Fruit fly (Drosophila melanogaster): ENCODE results near the gene spir.

Gene spir

DNA sequence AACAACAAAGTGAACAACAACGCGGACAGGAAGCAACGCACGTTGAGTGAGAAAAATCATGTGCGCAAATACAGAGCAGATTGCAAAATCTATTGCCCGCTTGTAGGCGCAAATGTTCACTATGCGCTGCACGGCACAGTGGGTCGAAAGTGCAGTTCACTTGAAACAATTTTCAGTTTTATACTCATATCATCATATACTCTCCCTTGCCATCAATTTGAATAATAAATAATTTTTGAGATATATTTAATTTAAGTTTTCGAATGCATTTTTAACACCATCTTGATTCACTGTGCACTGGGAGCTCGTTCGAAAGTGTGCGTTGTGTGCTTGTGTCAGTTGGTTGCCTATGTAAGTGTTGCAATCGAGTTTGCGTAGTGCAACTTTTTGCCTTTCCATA is 43.8 kb upstream of the spir start (continued):
- TF ChIP-seq Aef1 (GFP tag; IDR thresholded peaks at IDR 0.05): peak; percentile 60; the same call in 2 of the 3 replicates
- TF ChIP-seq Sox102F (GFP tag; optimal IDR thresholded peaks at IDR 0.05): peak; percentile 85
- peak; percentile 69 for TF ChIP-seq lilli (GFP tag; optimal IDR thresholded peaks at IDR 0.05)
- peak; percentile 58 for TF ChIP-seq oc (tag; optimal IDR thresholded peaks at IDR 0.05)
- peak; percentile 62; the same call in 1 of the 2 replicates for TF ChIP-seq CG1024 (GFP tag; IDR thresholded peaks at IDR 0.05)
- peak; percentile 70 for TF ChIP-seq ap (GFP tag; IDR thresholded peaks at IDR 0.05)
- peak; percentile 38; the same call in 1 of the 2 replicates for TF ChIP-seq crol (GFP tag; IDR thresholded peaks at IDR 0.05)
- TF ChIP-seq CG10462 (GFP tag; optimal IDR thresholded peaks at IDR 0.05): peak; percentile 71
- peak; percentile 93 for TF ChIP-seq Ets65A (GFP tag)
- peak; percentile 2 for TF ChIP-seq Nf-YB (GFP tag; optimal IDR thresholded peaks at IDR 0.05)
- no peak for TF ChIP-seq CG10274 (GFP tag; optimal IDR thresholded peaks at IDR 0.05)
- TF ChIP-seq CG17328 (GFP tag; IDR thresholded peaks at IDR 0.05): peak; percentile 93
- peak; percentile 50; the same call in 1 of the 2 replicates for TF ChIP-seq Rfx (GFP tag; IDR thresholded peaks at IDR 0.05)
- peak; percentile 38 for TF ChIP-seq CG3838 (GFP tag; optimal IDR thresholded peaks at IDR 0.05)
- TF ChIP-seq pan (optimal IDR thresholded peaks at IDR 0.05): no peak
- peak in 1 of 2 experiments; percentile 74 for TF ChIP-seq pan (GFP tag; optimal IDR thresholded peaks at IDR 0.05 in 1 of 2, IDR thresholded peaks at IDR 0.05 in 1 of 2)
- TF ChIP-seq Side (GFP tag; optimal IDR thresholded peaks at IDR 0.05): no peak
- TF ChIP-seq E2f1 (GFP tag; IDR thresholded peaks at IDR 0.05): peak; percentile 72
- no peak for TF ChIP-seq CG10321 (GFP tag; IDR thresholded peaks at IDR 0.05)
- TF ChIP-seq ac (GFP tag; optimal IDR thresholded peaks at IDR 0.05): peak; percentile 56
- TF ChIP-seq HLH54F (GFP tag; optimal IDR thresholded peaks at IDR 0.05): peak; percentile 25
- peak; percentile 29 for TF ChIP-seq pnt (GFP tag; optimal IDR thresholded peaks at IDR 0.05)
- TF ChIP-seq Abd-B (GFP tag; optimal IDR thresholded peaks at IDR 0.05): peak; percentile 57
- peak; percentile 7 for TF ChIP-seq CG5180 (GFP tag; optimal IDR thresholded peaks at IDR 0.05)
- TF ChIP-seq CG14667 (GFP tag; IDR thresholded peaks at IDR 0.05): peak; percentile 65
- TF ChIP-seq gt (GFP tag; IDR thresholded peaks at IDR 0.05): peak; percentile 37; the same call in 1 of the 2 replicates
- TF ChIP-seq MTF-1 (GFP tag; optimal IDR thresholded peaks at IDR 0.05; ENCODE audit: borderline replicate concordance): no peak
- peak; percentile 72 for TF ChIP-seq PHDP (tag; optimal IDR thresholded peaks at IDR 0.05)
- TF ChIP-seq twi (tag; optimal IDR thresholded peaks at IDR 0.05): peak; percentile 69
- TF ChIP-seq Nf-YC (tag; optimal IDR thresholded peaks at IDR 0.05): no peak
- peak; percentile 7 for TF ChIP-seq CG16863 (GFP tag; optimal IDR thresholded peaks at IDR 0.05)
- TF ChIP-seq usp (GFP tag; optimal IDR thresholded peaks at IDR 0.05): no peak
- TF ChIP-seq CG11247 (GFP tag; IDR thresholded peaks at IDR 0.05): peak; percentile 56; the same call in 1 of the 2 replicates
- TF ChIP-seq CG14014 (GFP tag; IDR thresholded peaks at IDR 0.05): peak; percentile 60
- TF ChIP-seq E2f2 (GFP tag; IDR thresholded peaks at IDR 0.05): peak; percentile 63; the same call in 1 of the 2 replicates
- peak; percentile 65 for TF ChIP-seq Oaz (GFP tag; IDR thresholded peaks at IDR 0.05)
- peak; percentile 78 for TF ChIP-seq esg (GFP tag; conservative IDR thresholded peaks at IDR 0.05)
- TF ChIP-seq CG14965 (GFP tag; optimal IDR thresholded peaks at IDR 0.05; ENCODE audit: borderline replicate concordance): no peak
- no peak for TF ChIP-seq tx (GFP tag; optimal IDR thresholded peaks at IDR 0.05)
- peak; percentile 82 for TF ChIP-seq CG32772 (GFP tag; IDR thresholded peaks at IDR 0.05)
- peak; percentile 23 for TF ChIP-seq CG17568 (GFP tag; optimal IDR thresholded peaks at IDR 0.05)
- TF ChIP-seq Blimp-1 (GFP tag; optimal IDR thresholded peaks at IDR 0.05): peak; percentile 65
- no peak for TF ChIP-seq tna (GFP tag; IDR thresholded peaks at IDR 0.05; ENCODE audit: partially characterized antibody)
- peak; percentile 47 for TF ChIP-seq CG15696 (tag; optimal IDR thresholded peaks at IDR 0.05)
- TF ChIP-seq CG30020 (tag; optimal IDR thresholded peaks at IDR 0.05): no peak
- peak in 1 of 3 experiments; percentile 79 for TF ChIP-seq lola (GFP tag; optimal IDR thresholded peaks at IDR 0.05)
- peak; percentile 32 for TF ChIP-seq Vsx1 (GFP tag; optimal IDR thresholded peaks at IDR 0.05)
- no peak for TF ChIP-seq Lpt (GFP tag; optimal IDR thresholded peaks at IDR 0.05)
- peak; percentile 62 for TF ChIP-seq sob (GFP tag; IDR thresholded peaks at IDR 0.05)
- no peak for TF ChIP-seq Dad (GFP tag; optimal IDR thresholded peaks at IDR 0.05)
- peak; percentile 52 for TF ChIP-seq lab (GFP tag; optimal IDR thresholded peaks at IDR 0.05)

Measured in whole organism, embryonic.